Worm (Caenorhabditis elegans) whole organism, young adult: ENCODE measurements around the gene pah-1.

Source experiments
- B0019.2 ChIP-seq: fragments of 200-800 bp; sonication (Bioruptor generic); conservative IDR thresholded peaks from 2 replicates; pipeline ENCODE4 v1.3.6; 2022; ENCODE audit warnings: missing genetic modification reagents, missing genetic modification characterization, missing compliant biosample characterization
- F37B4.10 ChIP-seq: fragments of 200-800 bp; sonication (Bioruptor generic); IDR thresholded peaks from 2 replicates; pipeline ENCODE4 v1.3.6; 2022; ENCODE audit warnings: missing genetic modification characterization, missing compliant biosample characterization
- F52B5.7 ChIP-seq: sonication (generic microtip); optimal IDR thresholded peaks from 2 replicates; lab custom pipeline; 2016; ENCODE audit warnings: mild to moderate bottlenecking, missing genetic modification characterization, missing compliant biosample characterization
- F57A8.1 ChIP-seq: fragments of 200-800 bp; sonication (Bioruptor generic); optimal IDR thresholded peaks from 2 replicates; lab custom pipeline; 2018; ENCODE audit warnings: mild to moderate bottlenecking, missing genetic modification characterization, moderate library complexity, missing compliant biosample characterization
- K12H6.12 ChIP-seq: fragments of 200-800 bp; sonication (Bioruptor generic); optimal IDR thresholded peaks from 2 replicates; lab custom pipeline; 2018; ENCODE audit warnings: mild to moderate bottlenecking, missing genetic modification characterization, missing compliant biosample characterization
- T07F8.4 ChIP-seq: sonication (generic microtip); optimal IDR thresholded peaks from 2 replicates; lab custom pipeline; 2016; ENCODE audit warnings: mild to moderate bottlenecking, missing genetic modification characterization, moderate library complexity, missing compliant biosample characterization
- Y53F4B.3 ChIP-seq: fragments of 200-800 bp; sonication (Bioruptor generic); IDR thresholded peaks from 2 replicates; pipeline ENCODE4 v1.3.6; 2022; ENCODE audit warnings: missing genetic modification reagents, missing genetic modification characterization, missing compliant biosample characterization
- akir-1 ChIP-seq: fragments of 200-800 bp; sonication (Bioruptor generic); optimal IDR thresholded peaks from 2 replicates; lab custom pipeline; 2018; ENCODE audit warnings: mild to moderate bottlenecking, missing genetic modification characterization, moderate library complexity, missing compliant biosample characterization
- athp-1 ChIP-seq: sonication (generic microtip); optimal IDR thresholded peaks from 2 replicates; lab custom pipeline; 2017; ENCODE audit warnings: mild to moderate bottlenecking, missing genetic modification characterization, missing compliant biosample characterization
- attf-3 ChIP-seq: fragments of 200-800 bp; sonication (Bioruptor generic); conservative IDR thresholded peaks from 2 replicates; pipeline ENCODE4 v1.3.6; 2022; ENCODE audit warnings: missing genetic modification reagents, missing genetic modification characterization, missing compliant biosample characterization
- attf-5 ChIP-seq: fragments of 200-800 bp; sonication (Bioruptor generic); optimal IDR thresholded peaks from 2 replicates; lab custom pipeline; 2018; ENCODE audit warnings: mild to moderate bottlenecking, missing genetic modification characterization, missing compliant biosample characterization
- attf-6 ChIP-seq: fragments of 200-800 bp; sonication (Bioruptor generic); IDR thresholded peaks from 2 replicates; pipeline ENCODE4 v1.3.6; 2022; ENCODE audit warnings: missing genetic modification reagents, missing genetic modification characterization, missing compliant biosample characterization
- ccch-3 ChIP-seq: fragments of 200-800 bp; sonication (Bioruptor generic); optimal IDR thresholded peaks from 2 replicates; lab custom pipeline; 2018; ENCODE audit warnings: mild to moderate bottlenecking, missing genetic modification characterization, missing compliant biosample characterization
- ceh-100 ChIP-seq: fragments of 200-800 bp; sonication (Bioruptor generic); IDR thresholded peaks from 2 replicates; pipeline ENCODE4 v1.3.6; 2022; ENCODE audit warnings: missing genetic modification reagents, missing genetic modification characterization, missing compliant biosample characterization
- ceh-27 ChIP-seq: fragments of 200-800 bp; sonication (Bioruptor generic); optimal IDR thresholded peaks from 2 replicates; lab custom pipeline; 2018; ENCODE audit warnings: mild to moderate bottlenecking, missing genetic modification characterization, moderate library complexity, missing compliant biosample characterization
- ceh-40 ChIP-seq: fragments of 200-800 bp; sonication (Bioruptor generic); IDR thresholded peaks from 2 replicates; pipeline ENCODE4 v1.3.6; 2022; ENCODE audit warnings: missing genetic modification characterization, missing compliant biosample characterization
- dox-1 ChIP-seq: fragments of 200-800 bp; sonication (Bioruptor generic); IDR thresholded peaks from 2 replicates; pipeline ENCODE4 v1.3.6; 2022; ENCODE audit warnings: missing genetic modification reagents, missing genetic modification characterization, missing compliant biosample characterization
- dpff-1 ChIP-seq: sonication (generic microtip); optimal IDR thresholded peaks from 2 replicates; lab custom pipeline; 2017; ENCODE audit warnings: mild to moderate bottlenecking, missing genetic modification characterization, missing compliant biosample characterization
- efl-1 ChIP-seq: fragments of 150-350 bp; optimal IDR thresholded peaks from 2 replicates; lab custom pipeline; 2014; ENCODE audit warnings: missing biosample characterization, missing genetic modification reagents, missing genetic modification characterization
- egl-44 ChIP-seq: fragments of 200-800 bp; sonication (Bioruptor generic); IDR thresholded peaks from 2 replicates; pipeline ENCODE4 v1.3.6; 2022; ENCODE audit warnings: missing genetic modification reagents, missing genetic modification characterization, missing compliant biosample characterization
- egrh-3 ChIP-seq: fragments of 200-800 bp; sonication (Bioruptor generic); IDR thresholded peaks from 2 replicates; pipeline ENCODE4 v1.3.6; 2022; ENCODE audit warnings: missing genetic modification reagents, missing genetic modification characterization, missing compliant biosample characterization
- ets-4 ChIP-seq: fragments of 200-800 bp; sonication (Bioruptor generic); optimal IDR thresholded peaks from 2 replicates; lab custom pipeline; 2018; ENCODE audit warnings: mild to moderate bottlenecking, missing genetic modification characterization, missing compliant biosample characterization
- hlh-12 ChIP-seq: sonication (generic microtip); optimal IDR thresholded peaks from 2 replicates; lab custom pipeline; 2016; ENCODE audit warnings: missing genetic modification characterization, missing compliant biosample characterization
- hlh-26 ChIP-seq: fragments of 200-800 bp; sonication (Bioruptor generic); conservative IDR thresholded peaks from 2 replicates; pipeline ENCODE4 v1.3.6; 2022; ENCODE audit warnings: missing genetic modification reagents, missing genetic modification characterization, missing compliant biosample characterization
- lag-1 ChIP-seq: fragments of 200-800 bp; sonication (Bioruptor generic); IDR thresholded peaks from 2 replicates; pipeline ENCODE4 v1.3.6; 2022; ENCODE audit warnings: missing genetic modification reagents, missing genetic modification characterization, missing compliant biosample characterization
- madf-6 ChIP-seq: fragments of 200-800 bp; sonication (Bioruptor generic); IDR thresholded peaks from 2 replicates; pipeline ENCODE4 v1.3.6; 2022; ENCODE audit warnings: missing genetic modification reagents, missing genetic modification characterization, missing compliant biosample characterization
- mel-28 ChIP-seq: sonication (generic microtip); optimal IDR thresholded peaks from 2 replicates; lab custom pipeline; 2016; ENCODE audit warnings: borderline replicate concordance, mild to moderate bottlenecking, missing genetic modification characterization, missing compliant biosample characterization
- mes-4 ChIP-seq: sonication (generic microtip); optimal IDR thresholded peaks from 2 replicates; lab custom pipeline; 2016; ENCODE audit warnings: missing genotype, missing genetic modification characterization, missing compliant biosample characterization
- nfya-2 ChIP-seq: fragments of 200-800 bp; sonication (Bioruptor generic); IDR thresholded peaks from 2 replicates; pipeline ENCODE4 v1.3.6; 2022; ENCODE audit warnings: missing genetic modification reagents, missing genetic modification characterization, missing compliant biosample characterization
- nfyb-1 ChIP-seq: fragments of 200-800 bp; sonication (Bioruptor generic); IDR thresholded peaks from 2 replicates; pipeline ENCODE4 v1.3.6; 2022; ENCODE audit warnings: missing genetic modification reagents, missing genetic modification characterization, missing compliant biosample characterization
- nhr-120 ChIP-seq: fragments of 200-800 bp; sonication (Bioruptor generic); IDR thresholded peaks from 2 replicates; pipeline ENCODE4 v1.3.6; 2022; ENCODE audit warnings: missing genetic modification characterization, missing compliant biosample characterization
- nhr-179 ChIP-seq: sonication (generic microtip); optimal IDR thresholded peaks from 2 replicates; lab custom pipeline; 2016; ENCODE audit warnings: mild to moderate bottlenecking, missing genetic modification characterization, missing compliant biosample characterization
- nhr-80 ChIP-seq: sonication (generic microtip); optimal IDR thresholded peaks from 2 replicates; lab custom pipeline; 2016; ENCODE audit warnings: missing genetic modification characterization, missing compliant biosample characterization
- rcor-1 ChIP-seq: fragments of 200-800 bp; sonication (Bioruptor generic); IDR thresholded peaks from 2 replicates; pipeline ENCODE4 v1.3.6; 2022; ENCODE audit warnings: missing genetic modification reagents, missing genetic modification characterization, missing compliant biosample characterization
- ztf-18 ChIP-seq: sonication (generic microtip); optimal IDR thresholded peaks from 2 replicates; lab custom pipeline; 2016; ENCODE audit warnings: missing genotype, mild to moderate bottlenecking, missing genetic modification characterization, missing compliant biosample characterization
- ztf-22 ChIP-seq: fragments of 200-800 bp; sonication (Bioruptor generic); optimal IDR thresholded peaks from 2 replicates; lab custom pipeline; 2018; ENCODE audit warnings: mild to moderate bottlenecking, missing genetic modification characterization, moderate library complexity, missing compliant biosample characterization
- ztf-3 ChIP-seq: fragments of 200-800 bp; sonication (Bioruptor generic); optimal IDR thresholded peaks from 2 replicates; lab custom pipeline; 2018; ENCODE audit warnings: mild to moderate bottlenecking, missing genetic modification characterization, missing compliant biosample characterization

pah-1 gene

DNA sequence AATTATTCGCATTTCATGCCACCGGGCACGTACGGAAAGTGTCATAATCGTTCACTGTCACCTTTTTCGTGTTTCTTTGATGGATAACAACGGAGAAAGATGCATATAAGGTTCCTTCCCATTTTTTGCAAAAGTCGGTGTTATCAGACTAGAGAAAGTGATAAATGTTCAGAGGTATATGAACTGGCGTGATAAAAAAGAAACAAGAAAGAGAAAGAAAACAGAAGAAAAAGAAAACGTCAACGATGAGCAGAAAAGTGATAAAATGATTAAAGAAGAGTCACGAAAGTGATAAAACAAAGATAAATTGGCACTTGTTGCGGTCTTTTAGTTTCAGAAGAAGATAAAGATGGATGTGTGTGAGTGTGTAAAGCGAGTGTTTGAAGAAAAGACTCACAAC is 36.5 kb downstream of the pah-1 start (continued):
- no peak for TF ChIP-seq mel-28 (tag; lab: Kevin White, UChicago)
- TF ChIP-seq nfya-2 (GFP tag; lab: Robert Waterston, UW) = no peak
- no peak for TF ChIP-seq T07F8.4 (tag; lab: Kevin White, UChicago)
- no peak for TF ChIP-seq nhr-179 (tag; lab: Kevin White, UChicago)
- TF ChIP-seq attf-3 = no peak
- no peak for TF ChIP-seq athp-1
- TF ChIP-seq akir-1 = no peak

DNA sequence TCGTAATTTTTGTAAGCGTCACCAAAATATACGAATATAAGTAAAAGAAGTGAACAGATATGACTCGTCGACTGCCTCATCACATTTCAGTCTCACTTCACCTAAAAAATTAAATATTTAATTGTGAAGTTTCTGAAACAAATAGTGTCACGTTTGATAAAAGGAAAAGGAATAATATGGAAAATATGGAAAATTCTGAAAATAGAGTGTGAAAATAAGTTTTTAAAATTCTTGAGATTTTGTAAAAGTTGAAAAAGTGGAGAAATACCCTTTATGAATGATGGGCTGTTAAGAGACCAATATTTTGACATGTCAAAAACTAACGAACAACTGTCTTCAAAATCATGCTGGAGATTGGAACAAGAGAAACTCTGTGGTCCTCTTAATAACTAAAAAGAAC is 40.1 kb downstream of the pah-1 start, which contains the start of gene T01B7.9:
T01B7.9 (minus strand) TSS at position 101 of the 400 bp plus-strand sequence.
- TF ChIP-seq mes-4 (tag; lab: Kevin White, UChicago) (no peak), ceh-27 (GFP tag; lab: Kevin White, UChicago) (no peak), egl-44 (GFP tag; lab: Robert Waterston, UW) (no peak), ztf-18 (no peak), ets-4 (GFP tag; lab: Kevin White, UChicago) (no peak), attf-5 (GFP tag; lab: Kevin White, UChicago) (no peak), ceh-40 (GFP tag; lab: Robert Waterston, UW) (no peak), Y53F4B.3 (no peak), hlh-26 (GFP tag; lab: Robert Waterston, UW) (no peak), ccch-3 (no peak), egrh-3 (GFP tag; lab: Robert Waterston, UW) (no peak), attf-3 (no peak)

DNA sequence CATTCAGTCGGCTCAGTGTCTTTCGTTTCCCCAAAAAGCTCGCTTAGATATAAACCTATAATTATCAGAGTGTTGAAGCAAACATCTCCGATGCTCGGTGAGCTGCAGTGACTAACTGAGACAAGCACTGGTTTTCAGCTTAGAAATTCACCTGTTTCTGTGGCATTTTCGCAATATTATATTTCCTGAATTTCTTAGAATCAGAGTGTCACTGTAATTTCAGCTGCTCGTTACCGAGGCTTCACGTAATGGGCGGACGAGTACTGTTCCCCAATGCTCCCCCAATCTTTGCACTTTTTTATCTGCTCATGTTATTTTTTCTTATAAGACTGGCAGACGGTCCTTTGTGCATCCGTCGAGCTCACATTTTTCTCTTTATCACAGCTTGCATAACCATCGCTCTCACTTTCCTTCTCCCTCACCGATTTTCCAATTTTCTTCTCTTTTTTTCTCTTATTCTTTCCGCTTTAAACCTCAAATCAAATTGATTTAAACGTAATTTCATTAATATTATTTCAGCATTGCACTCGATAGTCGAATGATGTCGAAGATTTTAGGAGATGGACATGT is 44.8 kb downstream of the pah-1 start, which contains the start of gene trcs-2:
trcs-2 (plus strand) TSS at position 520 of the 570 bp plus-strand sequence.
- TF ChIP-seq lag-1 (GFP tag; lab: Robert Waterston, UW) (no peak), ztf-22 (GFP tag; lab: Kevin White, UChicago) (no peak), K12H6.12 (no peak), dox-1 (0 out of 2 replicates have a peak, but pooled peaks have one; percentile 32), ztf-3 (GFP tag; lab: Kevin White, UChicago) (no peak), rcor-1 (GFP tag; lab: Robert Waterston, UW) (no peak), dpff-1 (tag; lab: Kevin White, UChicago) (no peak), hlh-12 (tag; lab: Kevin White, UChicago) (no peak), nfyb-1 (GFP tag; lab: Robert Waterston, UW) (peak; percentile 41; the same call in 1 of the 2 replicates), madf-6 (GFP tag; lab: Robert Waterston, UW) (no peak), ccch-3 (no peak)

DNA sequence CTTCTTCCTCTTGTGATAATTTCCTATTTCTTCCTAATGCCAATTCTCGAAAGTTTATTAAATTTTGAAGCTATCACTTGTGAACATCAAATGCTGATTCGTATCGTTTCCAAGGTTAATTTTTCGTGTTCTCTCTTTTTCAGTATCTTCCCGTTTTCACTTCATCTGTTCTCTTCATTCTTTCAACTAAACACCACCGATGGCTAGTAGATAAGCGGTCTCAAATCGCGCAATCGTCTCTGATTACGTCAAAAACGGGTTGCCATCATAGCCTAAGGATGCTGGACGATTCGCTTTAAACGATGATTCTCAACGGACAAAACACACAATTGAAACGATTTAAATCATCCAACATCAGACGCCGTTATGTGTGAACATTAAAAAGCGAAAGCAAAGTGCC is 49.2 kb downstream of the pah-1 start:
- TF ChIP-seq F37B4.10 (GFP tag; lab: Robert Waterston, UW) (no peak), F57A8.1 (GFP tag; lab: Kevin White, UChicago) (no peak), dox-1 (no peak), B0019.2 (GFP tag; lab: Robert Waterston, UW) (no peak)

DNA sequence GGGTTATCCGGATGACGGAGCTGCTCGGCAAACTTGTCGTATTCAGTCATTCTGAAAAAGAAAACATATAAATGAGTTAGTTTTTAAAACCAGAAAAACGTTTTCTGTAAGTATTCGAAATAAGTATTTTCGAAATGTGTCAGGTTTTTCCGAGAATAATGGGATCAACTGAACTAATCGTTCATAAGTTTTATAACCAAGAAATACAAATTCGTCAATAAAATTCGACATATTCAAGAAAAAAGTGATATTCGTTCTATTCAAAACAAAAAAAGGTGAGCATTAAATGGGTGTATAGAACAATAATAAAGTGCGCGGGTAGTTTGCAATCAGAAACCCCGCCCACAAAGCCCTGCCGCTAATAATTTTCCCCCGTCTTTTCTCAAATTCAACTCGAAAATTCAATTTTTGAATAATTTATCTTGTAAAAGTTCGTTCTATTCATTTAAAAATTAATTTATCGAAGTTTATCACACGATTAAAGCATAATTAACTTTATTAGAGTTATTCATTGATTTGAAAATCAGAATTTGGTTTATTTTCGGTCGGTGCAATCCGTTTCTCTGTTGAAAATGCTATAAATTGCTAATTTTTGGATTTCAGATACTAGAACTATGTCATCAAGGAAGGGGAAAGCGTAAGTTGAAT is 50.4 kb downstream of the pah-1 start, which contains the start of the genes cyn-11 and T01B7.5:
cyn-11 (minus strand) TSS at position 51 of the 648 bp plus-strand sequence.
T01B7.5 (plus strand) TSS at position 598 of the 648 bp plus-strand sequence.
- TF ChIP-seq dpff-1 (tag; lab: Kevin White, UChicago) (no peak), nhr-120 (GFP tag; lab: Robert Waterston, UW) (no peak), attf-6 (no peak), efl-1 (GFP tag; lab: Kevin White, UChicago) (peak; percentile 46), ceh-100 (GFP tag; lab: Robert Waterston, UW) (peak; percentile 25; the same call in 1 of the 2 replicates), attf-5 (GFP tag; lab: Kevin White, UChicago) (peak; percentile 29), F52B5.7 (tag; lab: Kevin White, UChicago) (no peak), nhr-80 (peak; percentile 3)
